Fruit fly (Drosophila melanogaster) whole organism, prepupa: ENCODE data around the gene HisRS.

Experiments used
- CG6276 ChIP-seq: fragments of 200-800 bp; sonication (Bioruptor generic); optimal IDR thresholded peaks from 2 replicates; lab custom pipeline; 2017; ENCODE audit warnings: missing biosample characterization, mild to moderate bottlenecking, missing genetic modification characterization
- CG6854 ChIP-seq: fragments of 200-800 bp; sonication (Bioruptor generic); optimal IDR thresholded peaks from 2 replicates; lab custom pipeline; 2017; ENCODE audit warnings: missing biosample characterization, mild to moderate bottlenecking, missing genetic modification characterization
- acj6 ChIP-seq: fragments of 200-800 bp; sonication (Bioruptor generic); optimal IDR thresholded peaks from 3 replicates; lab custom pipeline; 2016; ENCODE audit warnings: missing biosample characterization, missing genetic modification characterization
- dsx ChIP-seq: fragments of 200-800 bp; optimal IDR thresholded peaks from 3 replicates; lab custom pipeline; 2019; ENCODE audit warnings: missing biosample characterization, mild to moderate bottlenecking, missing genetic modification characterization, moderate library complexity; ENCODE audit not compliant: poor library complexity, severe bottlenecking
- topi ChIP-seq: fragments of 200-800 bp; sonication (Bioruptor generic); optimal IDR thresholded peaks from 3 replicates; lab custom pipeline; 2016; ENCODE audit warnings: missing biosample characterization, missing genetic modification characterization

- no peak for TF ChIP-seq dsx (GFP tag; lab: Kevin White, UChicago)
- no peak for TF ChIP-seq topi (GFP tag; lab: Kevin White, UChicago)
- no peak for TF ChIP-seq CG6276 (GFP tag; lab: Kevin White, UChicago)
- TF ChIP-seq acj6 (GFP tag; lab: Kevin White, UChicago): no peak
- no peak for TF ChIP-seq CG6854 (GFP tag; lab: Kevin White, UChicago)
These were observed 4.3 kb upstream of the HisRS start for dm6 chrX:18510884-18511283.
